Worm (Caenorhabditis elegans) whole organism, L2 larva: Measurements from ENCODE around the gene C32D5.14.

ENCODE experiments used
- F13H6.1 ChIP-seq: sonication (generic microtip); optimal IDR thresholded peaks from 2 replicates; lab custom pipeline; 2016; ENCODE audit warnings: missing genetic modification characterization, missing compliant biosample characterization
- aly-2 ChIP-seq: fragments of 150-350 bp; optimal IDR thresholded peaks from 2 replicates; lab custom pipeline; 2014; ENCODE audit warnings: missing biosample characterization, missing genetic modification characterization
- ama-1 ChIP-seq: fragments of 150-350 bp; optimal IDR thresholded peaks from 2 replicates; lab custom pipeline; 2018; ENCODE audit warnings: inconsistent platforms
- ceh-16 ChIP-seq: fragments of 150-350 bp; optimal IDR thresholded peaks from 2 replicates; lab custom pipeline; 2014; ENCODE audit warnings: missing biosample characterization, missing genetic modification characterization
- dmd-4 ChIP-seq: sonication (generic microtip); optimal IDR thresholded peaks from 2 replicates; lab custom pipeline; 2017; ENCODE audit warnings: missing biosample characterization, missing genetic modification characterization
- elt-3 ChIP-seq: sonication (generic microtip); optimal IDR thresholded peaks from 2 replicates; lab custom pipeline; 2017; ENCODE audit warnings: missing biosample characterization, missing genetic modification characterization
- fos-1 ChIP-seq: fragments of 150-350 bp; optimal IDR thresholded peaks from 2 replicates; lab custom pipeline; 2014; ENCODE audit warnings: missing biosample characterization, missing genetic modification characterization
- lin-13 ChIP-seq: fragments of 150-350 bp; optimal IDR thresholded peaks from 2 replicates; lab custom pipeline; 2014; ENCODE audit warnings: missing biosample characterization, missing genetic modification reagents, missing genetic modification characterization
- nhr-25 ChIP-seq: fragments of 150-350 bp; sonication (generic microtip); optimal IDR thresholded peaks from 3 replicates; lab custom pipeline; 2014; ENCODE audit warnings: missing biosample characterization, missing genetic modification characterization
- snpc-4 ChIP-seq: fragments of 150-350 bp; optimal IDR thresholded peaks from 2 replicates; lab custom pipeline; 2014; ENCODE audit warnings: missing biosample characterization, missing genetic modification characterization

DNA sequence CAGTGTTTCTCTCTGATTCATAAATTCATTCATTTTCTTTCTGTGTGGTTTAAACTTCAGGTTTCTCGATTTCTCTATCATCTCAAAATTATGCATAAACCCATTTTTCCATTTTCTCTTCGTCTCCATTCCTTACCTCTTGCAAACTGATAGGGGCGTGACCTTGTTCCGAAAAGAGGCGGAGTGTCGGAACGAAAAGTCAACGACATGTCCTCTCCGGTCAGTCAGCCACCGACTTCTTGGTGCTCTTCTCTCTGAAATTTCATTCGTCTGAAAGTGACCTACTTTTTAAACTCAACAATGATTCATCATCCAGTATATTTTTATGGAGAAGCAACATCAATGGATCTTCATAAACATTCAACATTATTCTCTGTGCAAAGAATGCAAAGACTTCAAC is 45.6 kb downstream of the C32D5.14 start, which contains the start of gene F58F12.12:
- TF ChIP-seq dmd-4 (no peak), lin-13 (GFP tag; lab: Kevin White, UChicago) (no peak), elt-3 (tag; lab: Kevin White, UChicago) (no peak), snpc-4 (tag; lab: Kevin White, UChicago) (no peak), F13H6.1 (tag; lab: Kevin White, UChicago) (no peak), aly-2 (tag; lab: Kevin White, UChicago) (no peak), ama-1 (lab: Kevin White, UChicago) (no peak), ceh-16 (tag; lab: Kevin White, UChicago) (no peak), fos-1 (tag; lab: Kevin White, UChicago) (peak; percentile 3), nhr-25 (no peak)
